Fruit fly (Drosophila melanogaster) whole organism, embryonic: ENCODE measurements around the gene Gr61a.

Source experiments
- Bdp1 ChIP-seq: fragments of 200-800 bp; sonication (Bioruptor generic); optimal IDR thresholded peaks from 3 replicates; lab custom pipeline; 2016; ENCODE audit warnings: missing biosample characterization, missing genetic modification characterization
- Bgb ChIP-seq: fragments of 200-800 bp; sonication (Bioruptor generic); IDR thresholded peaks from 2 replicates; pipeline ENCODE4 v1.3.6; 2022; ENCODE audit warnings: missing biosample characterization, missing genetic modification characterization; ENCODE audit not compliant: partially characterized antibody
- CG10274 ChIP-seq: fragments of 200-800 bp; sonication (Bioruptor generic); optimal IDR thresholded peaks from 3 replicates; lab custom pipeline; 2017; ENCODE audit warnings: missing biosample characterization, mild to moderate bottlenecking, missing genetic modification characterization
- CG12104 ChIP-seq: fragments of 200-800 bp; sonication (Bioruptor generic); optimal IDR thresholded peaks from 3 replicates; lab custom pipeline; 2016; ENCODE audit warnings: missing biosample characterization, missing genetic modification characterization
- CG12236 ChIP-seq: fragments of 200-800 bp; sonication (Bioruptor generic); optimal IDR thresholded peaks from 2 replicates; lab custom pipeline; 2016; ENCODE audit warnings: missing biosample characterization, missing genetic modification characterization
- CG1233 ChIP-seq: fragments of 200-800 bp; sonication (Bioruptor generic); optimal IDR thresholded peaks from 4 replicates; lab custom pipeline; 2018; ENCODE audit warnings: missing biosample characterization, mild to moderate bottlenecking, missing genetic modification characterization
- CG12659 ChIP-seq: fragments of 200-800 bp; sonication (Bioruptor generic); optimal IDR thresholded peaks from 3 replicates; lab custom pipeline; 2017; ENCODE audit warnings: mild to moderate bottlenecking, missing biosample characterization, missing genetic modification reagents, missing genetic modification characterization
- CG14710 ChIP-seq: fragments of 200-800 bp; sonication (Bioruptor generic); optimal IDR thresholded peaks from 3 replicates; lab custom pipeline; 2019; ENCODE audit warnings: missing biosample characterization, mild to moderate bottlenecking, missing genetic modification characterization, moderate library complexity
- CG15514 ChIP-seq: fragments of 200-800 bp; sonication (Bioruptor generic); optimal IDR thresholded peaks from 3 replicates; lab custom pipeline; 2017; ENCODE audit warnings: missing biosample characterization, missing genetic modification characterization, mild to moderate bottlenecking, moderate library complexity, missing genetic modification reagents
- CG17186 ChIP-seq: fragments of 200-800 bp; sonication (Bioruptor generic); optimal IDR thresholded peaks from 3 replicates; lab custom pipeline; 2017; ENCODE audit warnings: missing biosample characterization, missing genetic modification reagents, missing genetic modification characterization
- CG17361 ChIP-seq: fragments of 200-800 bp; sonication (Bioruptor generic); IDR thresholded peaks from 3 replicates; pipeline ENCODE4 v1.3.6; 2022; ENCODE audit warnings: missing biosample characterization, missing genetic modification characterization
- CG17385 ChIP-seq: fragments of 200-800 bp; sonication (Bioruptor generic); optimal IDR thresholded peaks from 3 replicates; lab custom pipeline; 2018; ENCODE audit warnings: missing biosample characterization, mild to moderate bottlenecking, missing genetic modification characterization
- CG17802 ChIP-seq: fragments of 200-800 bp; sonication (Bioruptor generic); optimal IDR thresholded peaks from 2 replicates; lab custom pipeline; 2018; ENCODE audit warnings: missing biosample characterization, mild to moderate bottlenecking, missing genetic modification characterization, moderate library complexity
- CG3847 ChIP-seq: fragments of 200-800 bp; sonication (Bioruptor generic); IDR thresholded peaks from 2 replicates; pipeline ENCODE4 v1.3.6; 2022; ENCODE audit warnings: missing biosample characterization, missing genetic modification characterization
- CG7839 ChIP-seq: fragments of 200-800 bp; sonication (Bioruptor generic); optimal IDR thresholded peaks from 3 replicates; lab custom pipeline; 2018; ENCODE audit warnings: missing biosample characterization, mild to moderate bottlenecking, missing genetic modification characterization, moderate library complexity
- CG7987 ChIP-seq: fragments of 200-800 bp; sonication (Bioruptor generic); optimal IDR thresholded peaks from 2 replicates; lab custom pipeline; 2018; ENCODE audit warnings: missing biosample characterization, mild to moderate bottlenecking, missing genetic modification characterization, moderate library complexity
- CG9727 ChIP-seq: fragments of 200-800 bp; sonication (Bioruptor generic); optimal IDR thresholded peaks from 3 replicates; lab custom pipeline; 2017; ENCODE audit warnings: missing biosample characterization, mild to moderate bottlenecking, missing genetic modification characterization
- CTCF ChIP-seq: fragments of 200-800 bp; sonication (Bioruptor generic); optimal IDR thresholded peaks from 2 replicates; lab custom pipeline; 2017; ENCODE audit warnings: missing biosample characterization, mild to moderate bottlenecking, missing genetic modification characterization, moderate library complexity
- Camta ChIP-seq: fragments of 200-800 bp; sonication (Bioruptor generic); optimal IDR thresholded peaks from 2 replicates; lab custom pipeline; 2016; ENCODE audit warnings: missing biosample characterization, missing genetic modification characterization
- Dbx ChIP-seq: fragments of 200-800 bp; sonication (Bioruptor generic); IDR thresholded peaks from 3 replicates; pipeline ENCODE4 v1.3.6; 2022; ENCODE audit warnings: missing biosample characterization, missing genetic modification characterization
- Deaf1 ChIP-seq: fragments of 200-800 bp; optimal IDR thresholded peaks from 3 replicates; lab custom pipeline; 2019; ENCODE audit warnings: missing biosample characterization, mild to moderate bottlenecking, missing genetic modification characterization, moderate library complexity
- Dp ChIP-seq: fragments of 200-800 bp; sonication (Bioruptor generic); optimal IDR thresholded peaks from 2 replicates; lab custom pipeline; 2018; ENCODE audit warnings: missing biosample characterization, mild to moderate bottlenecking, missing genetic modification characterization, moderate library complexity
- HmgZ ChIP-seq: fragments of 200-800 bp; sonication (Bioruptor generic); optimal IDR thresholded peaks from 2 replicates; lab custom pipeline; 2018; ENCODE audit warnings: missing biosample characterization, mild to moderate bottlenecking, missing genetic modification characterization
- MTF-1 ChIP-seq: fragments of 200-800 bp; sonication (Bioruptor generic); optimal IDR thresholded peaks from 2 replicates; lab custom pipeline; 2018; ENCODE audit warnings: missing biosample characterization, mild to moderate bottlenecking, missing genetic modification characterization, borderline replicate concordance
- Meics ChIP-seq: fragments of 200-800 bp; sonication (Bioruptor generic); optimal IDR thresholded peaks from 2 replicates; lab custom pipeline; 2017; ENCODE audit warnings: missing biosample characterization, mild to moderate bottlenecking, missing genetic modification characterization
- Mrtf ChIP-seq: fragments of 200-800 bp; sonication (Bioruptor generic); IDR thresholded peaks from 3 replicates; pipeline ENCODE4 v1.3.6; 2022; ENCODE audit warnings: missing biosample characterization, missing genetic modification characterization
- NC2β ChIP-seq: fragments of 200-800 bp; sonication (Bioruptor generic); optimal IDR thresholded peaks from 2 replicates; lab custom pipeline; 2016; ENCODE audit warnings: missing biosample characterization, missing genetic modification characterization
- Oli ChIP-seq: fragments of 200-800 bp; sonication (Bioruptor generic); optimal IDR thresholded peaks from 2 replicates; lab custom pipeline; 2018; ENCODE audit warnings: missing biosample characterization, mild to moderate bottlenecking, missing genetic modification characterization, moderate library complexity
- Rfx ChIP-seq: fragments of 200-800 bp; sonication (Bioruptor generic); IDR thresholded peaks from 2 replicates; pipeline ENCODE4 v1.3.6; 2022; ENCODE audit warnings: missing biosample characterization, missing genetic modification characterization
- Sry-δ ChIP-seq: fragments of 200-800 bp; sonication (Bioruptor generic); optimal IDR thresholded peaks from 2 replicates; lab custom pipeline; 2016; ENCODE audit warnings: missing biosample characterization, missing genetic modification characterization
- Ssrp ChIP-seq: fragments of 200-800 bp; sonication (Bioruptor generic); optimal IDR thresholded peaks from 2 replicates; lab custom pipeline; 2018; ENCODE audit warnings: missing biosample characterization, mild to moderate bottlenecking, missing genetic modification characterization, moderate library complexity
- ac ChIP-seq: fragments of 200-800 bp; sonication (Bioruptor generic); optimal IDR thresholded peaks from 3 replicates; lab custom pipeline; 2017; ENCODE audit warnings: missing biosample characterization, mild to moderate bottlenecking, missing genetic modification characterization
- ap ChIP-seq: fragments of 200-800 bp; sonication (Bioruptor generic); IDR thresholded peaks from 2 replicates; pipeline ENCODE4 v1.3.6; 2022; ENCODE audit warnings: missing biosample characterization, missing genetic modification characterization
- bbx ChIP-seq: fragments of 200-800 bp; sonication (Bioruptor generic); IDR thresholded peaks from 2 replicates; pipeline ENCODE4 v1.3.6; 2022; ENCODE audit warnings: missing biosample characterization, missing genetic modification characterization; ENCODE audit not compliant: partially characterized antibody
- cas ChIP-seq: fragments of 200-800 bp; sonication (Bioruptor generic); IDR thresholded peaks from 2 replicates; pipeline ENCODE4 v1.3.6; 2022; ENCODE audit warnings: missing biosample characterization, missing genetic modification characterization
- cato ChIP-seq: fragments of 200-800 bp; sonication (Bioruptor generic); optimal IDR thresholded peaks from 2 replicates; lab custom pipeline; 2016; ENCODE audit warnings: missing biosample characterization, missing genetic modification characterization, borderline replicate concordance
- cg ChIP-seq: fragments of 200-800 bp; sonication (Bioruptor generic); optimal IDR thresholded peaks from 3 replicates; lab custom pipeline; 2019; ENCODE audit warnings: missing biosample characterization, mild to moderate bottlenecking, missing genetic modification characterization, moderate library complexity
- danr ChIP-seq: fragments of 200-800 bp; sonication (Bioruptor generic); IDR thresholded peaks from 2 replicates; pipeline ENCODE4 v1.3.6; 2022; ENCODE audit warnings: missing biosample characterization, missing genetic modification characterization
- dati ChIP-seq: fragments of 200-800 bp; sonication (Bioruptor generic); IDR thresholded peaks from 2 replicates; pipeline ENCODE4 v1.3.6; 2022; ENCODE audit warnings: missing biosample characterization, missing genetic modification characterization
- disco-r ChIP-seq: fragments of 200-800 bp; sonication (Bioruptor generic); optimal IDR thresholded peaks from 2 replicates; lab custom pipeline; 2016; ENCODE audit warnings: missing biosample characterization, missing genetic modification characterization
- gro ChIP-seq: fragments of 200-800 bp; sonication (Bioruptor generic); optimal IDR thresholded peaks from 2 replicates; lab custom pipeline; 2016; ENCODE audit warnings: missing biosample characterization, missing genetic modification characterization
- jing ChIP-seq: fragments of 200-800 bp; sonication (Bioruptor generic); optimal IDR thresholded peaks from 2 replicates; lab custom pipeline; 2018; ENCODE audit warnings: missing biosample characterization, mild to moderate bottlenecking, missing genetic modification characterization
- knrl ChIP-seq: fragments of 200-800 bp; sonication (Bioruptor generic); IDR thresholded peaks from 3 replicates; pipeline ENCODE4 v1.3.6; 2022; ENCODE audit warnings: missing biosample characterization, missing genetic modification characterization; ENCODE audit not compliant: partially characterized antibody
- nom ChIP-seq: fragments of 200-800 bp; sonication (Bioruptor generic); optimal IDR thresholded peaks from 2 replicates; lab custom pipeline; 2017; ENCODE audit warnings: missing biosample characterization, missing genetic modification characterization, mild to moderate bottlenecking, moderate library complexity, missing genetic modification reagents
- oc ChIP-seq: fragments of 200-800 bp; sonication (Bioruptor generic); optimal IDR thresholded peaks from 2 replicates; lab custom pipeline; 2018; ENCODE audit warnings: missing biosample characterization, mild to moderate bottlenecking, missing genetic modification characterization, moderate library complexity
- pb ChIP-seq: fragments of 200-800 bp; sonication (Bioruptor generic); optimal IDR thresholded peaks from 3 replicates; lab custom pipeline; 2016; ENCODE audit warnings: missing biosample characterization, missing genetic modification characterization
- sc ChIP-seq, 3 experiments: fragments of >200 bp in 2 of 3; fragments of 200-800 bp in 1 of 3; sonication (Bioruptor generic) in 1 of 3; optimal IDR thresholded peaks; 2 replicates in 2 of 3; 3 replicates in 1 of 3; lab custom pipeline; 2017; ENCODE audit warnings: mild to moderate bottlenecking in 1 of 3, missing biosample characterization in 1 of 3, missing genetic modification characterization in 1 of 3, missing genetic modification reagents in 1 of 3
- seq ChIP-seq: fragments of 200-800 bp; sonication (Bioruptor generic); IDR thresholded peaks from 2 replicates; pipeline ENCODE4 v1.3.6; 2022; ENCODE audit warnings: missing biosample characterization, missing genetic modification characterization
- slp2 ChIP-seq: fragments of 200-800 bp; sonication (Bioruptor generic); optimal IDR thresholded peaks from 2 replicates; lab custom pipeline; 2016; ENCODE audit warnings: missing biosample characterization, missing genetic modification characterization
- vfl ChIP-seq: fragments of 200-800 bp; sonication (Bioruptor generic); optimal IDR thresholded peaks from 2 replicates; lab custom pipeline; 2016; ENCODE audit warnings: missing biosample characterization, missing genetic modification characterization

Gr61a gene

dm6 chr3L:813229-813837, 27.9 kb upstream of the Gr61a start (continued):
- TF ChIP-seq gro (no peak), CG1233 (GFP tag; lab: Kevin White, UChicago) (no peak), ac (GFP tag; lab: Kevin White, UChicago) (no peak), CG7839 (tag; lab: Kevin White, UChicago) (peak; percentile 28), CG17385 (GFP tag; lab: Kevin White, UChicago) (no peak), Oli (tag; lab: Kevin White, UChicago) (peak; percentile 16), CG9727 (GFP tag; lab: Kevin White, UChicago) (no peak), Dp (GFP tag; lab: Kevin White, UChicago) (no peak), Ssrp (tag; lab: Kevin White, UChicago) (no peak), CG17802 (tag; lab: Kevin White, UChicago) (no peak), HmgZ (tag; lab: Kevin White, UChicago) (no peak), Rfx (GFP tag; lab: Robert Waterston, UW) (no peak), slp2 (GFP tag; lab: Kevin White, UChicago) (peak; percentile 1), pb (GFP tag; lab: Kevin White, UChicago) (no peak), cg (GFP tag; lab: Kevin White, UChicago) (no peak), NC2β (no peak), MTF-1 (no peak), CG15514 (GFP tag; lab: Kevin White, UChicago) (no peak), Bgb (GFP tag; lab: Robert Waterston, UW) (no peak), nom (GFP tag; lab: Kevin White, UChicago) (peak; percentile 58), bbx (GFP tag; lab: Robert Waterston, UW) (no peak), Camta (no peak), danr (GFP tag; lab: Robert Waterston, UW) (no peak), ap (GFP tag; lab: Robert Waterston, UW) (no peak), vfl (GFP tag; lab: Kevin White, UChicago) (no peak), CG12236 (GFP tag; lab: Kevin White, UChicago) (no peak), Meics (no peak), CG7987 (no peak), seq (no peak), oc (tag; lab: Kevin White, UChicago) (no peak), Mrtf (no peak), cato (GFP tag; lab: Kevin White, UChicago) (no peak), CG14710 (no peak), sc (optimal IDR thresholded peaks at IDR 0.05; lab: Kevin White, UChicago) (no peak), sc (GFP tag; optimal IDR thresholded peaks at IDR 0.05; lab: Kevin White, UChicago) (peak; percentile 14), CG10274 (GFP tag; lab: Kevin White, UChicago) (no peak), CG17186 (no peak), Deaf1 (tag; lab: Kevin White, UChicago) (no peak), CTCF (GFP tag; lab: Kevin White, UChicago) (no peak), cas (GFP tag; lab: Robert Waterston, UW) (no peak), dati (GFP tag; lab: Robert Waterston, UW) (no peak), Bdp1 (GFP tag; lab: Kevin White, UChicago) (no peak), Sry-δ (GFP tag; lab: Kevin White, UChicago) (no peak), CG12104 (no peak), disco-r (GFP tag; lab: Kevin White, UChicago) (no peak), Dbx (no peak), jing (GFP tag; lab: Kevin White, UChicago) (no peak), CG12659 (GFP tag; lab: Kevin White, UChicago) (no peak), CG17361 (GFP tag; lab: Robert Waterston, UW) (0 out of 3 replicates have a peak, but pooled peaks have one; percentile 14), knrl (no peak), CG3847 (GFP tag; lab: Robert Waterston, UW) (no peak)
